Fruit fly (Drosophila melanogaster): Measurements from ENCODE around the gene Sgs8.
A peak's percentile ranks its signal among the peaks of the same experiment; 100 is the strongest.

Sgs8 gene

DNA sequence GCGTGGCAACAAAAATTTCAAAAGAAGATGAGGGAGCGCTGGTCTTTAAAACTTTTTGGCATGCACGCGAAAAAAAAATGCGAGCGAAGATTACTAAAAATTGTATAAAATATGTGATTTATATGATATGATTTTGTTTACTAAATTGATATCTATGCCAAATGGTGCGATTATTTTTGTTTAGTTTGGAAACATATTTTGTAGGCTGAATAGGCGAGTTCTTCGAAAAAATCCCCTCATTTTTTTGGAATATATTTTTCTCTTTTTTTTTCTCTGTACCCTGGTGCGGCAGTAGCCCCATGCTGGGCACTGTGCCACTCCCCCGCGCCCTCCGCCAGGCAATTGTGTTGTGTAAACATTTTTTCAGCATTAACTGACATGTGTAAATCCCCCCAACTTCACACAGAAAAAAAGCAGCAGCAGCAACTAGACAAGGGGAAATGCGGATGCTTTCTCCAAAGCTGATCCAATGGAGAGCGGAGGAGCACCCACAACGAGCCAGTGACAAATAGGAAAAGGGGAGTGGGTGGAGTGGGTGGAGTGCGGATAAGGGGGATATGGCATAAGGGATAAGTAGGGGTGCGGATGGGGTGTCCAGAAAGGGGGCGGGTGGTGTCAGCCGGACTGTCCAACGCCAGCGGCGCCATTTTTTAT lies 23.1 kb downstream of the Sgs8 start (continued):
- TF ChIP-seq vvl (GFP tag; IDR thresholded peaks at IDR 0.05): peak; percentile 31; the same call in 1 of the 2 replicates
- TF ChIP-seq sna (GFP tag; IDR thresholded peaks at IDR 0.05; ENCODE audit: partially characterized antibody): no peak
- peak; percentile 67; the same call in 1 of the 2 replicates for TF ChIP-seq crol (GFP tag; IDR thresholded peaks at IDR 0.05)
- no peak for TF ChIP-seq D (optimal IDR thresholded peaks at IDR 0.05)
- peak; percentile 36 for TF ChIP-seq D (GFP tag; optimal IDR thresholded peaks at IDR 0.05)
- no peak for TF ChIP-seq Fer3 (tag; optimal IDR thresholded peaks at IDR 0.05)
- TF ChIP-seq tll (GFP tag; optimal IDR thresholded peaks at IDR 0.05): no peak
- peak; percentile 44 for TF ChIP-seq Sox102F (GFP tag; optimal IDR thresholded peaks at IDR 0.05)
- TF ChIP-seq ara (GFP tag; IDR thresholded peaks at IDR 0.05): no peak; the same call in 1 of the 2 replicates
- no peak for TF ChIP-seq C15 (GFP tag; IDR thresholded peaks at IDR 0.05)
- TF ChIP-seq CG10267 (tag; optimal IDR thresholded peaks at IDR 0.05): peak; percentile 28
- TF ChIP-seq Sin3A (optimal IDR thresholded peaks at IDR 0.05): no peak
- peak; percentile 4 for TF ChIP-seq lab (GFP tag; optimal IDR thresholded peaks at IDR 0.05)
- TF ChIP-seq Rx (GFP tag; IDR thresholded peaks at IDR 0.05): peak; percentile 10; the same call in 1 of the 2 replicates
- peak; percentile 25 for TF ChIP-seq Six4 (GFP tag; optimal IDR thresholded peaks at IDR 0.05)
- TF ChIP-seq Dfd (GFP tag; optimal IDR thresholded peaks at IDR 0.05): no peak
- TF ChIP-seq gce (GFP tag; IDR thresholded peaks at IDR 0.05): 0 out of 3 replicates have a peak, but pooled peaks have one; percentile 21
- peak; percentile 55 for TF ChIP-seq CG31441 (GFP tag; IDR thresholded peaks at IDR 0.05)
- no peak for TF ChIP-seq dpn (GFP tag; optimal IDR thresholded peaks at IDR 0.05)
- peak; percentile 40 for TF ChIP-seq CG18262 (tag; optimal IDR thresholded peaks at IDR 0.05)
- peak; percentile 14 for TF ChIP-seq Xbp1 (GFP tag; optimal IDR thresholded peaks at IDR 0.05)
- TF ChIP-seq Camta (GFP tag; optimal IDR thresholded peaks at IDR 0.05): peak; percentile 3
- 0 out of 3 replicates have a peak, but pooled peaks have one; percentile 11 for TF ChIP-seq CG2199 (GFP tag; IDR thresholded peaks at IDR 0.05)
- no peak for TF ChIP-seq trem (tag; optimal IDR thresholded peaks at IDR 0.05)
- peak; percentile 5 for TF ChIP-seq Max (GFP tag; optimal IDR thresholded peaks at IDR 0.05)
- TF ChIP-seq Mes4 (GFP tag; optimal IDR thresholded peaks at IDR 0.05): no peak
- TF ChIP-seq CG9215 (GFP tag; IDR thresholded peaks at IDR 0.05): no peak
- 0 out of 2 replicates have a peak, but pooled peaks have one; percentile 22 for TF ChIP-seq E2f1 (GFP tag; IDR thresholded peaks at IDR 0.05)
- no peak for TF ChIP-seq CG13624 (GFP tag; optimal IDR thresholded peaks at IDR 0.05)
- no peak for TF ChIP-seq CoRest (tag; optimal IDR thresholded peaks at IDR 0.05)
- peak; percentile 17 for TF ChIP-seq CG2712 (tag; optimal IDR thresholded peaks at IDR 0.05)
- peak; percentile 12 for TF ChIP-seq CG1529 (GFP tag; optimal IDR thresholded peaks at IDR 0.05)
- TF ChIP-seq twi (tag; optimal IDR thresholded peaks at IDR 0.05): peak; percentile 14
- TF ChIP-seq rib (GFP tag; IDR thresholded peaks at IDR 0.05): no peak
- TF ChIP-seq Lpt (GFP tag; optimal IDR thresholded peaks at IDR 0.05): no peak
- no peak for TF ChIP-seq sc (optimal IDR thresholded peaks at IDR 0.05)
- TF ChIP-seq sc (GFP tag; optimal IDR thresholded peaks at IDR 0.05): peak; percentile 7
- TF ChIP-seq eve (GFP tag; optimal IDR thresholded peaks at IDR 0.05): no peak
- no peak for TF ChIP-seq slbo (GFP tag; IDR thresholded peaks at IDR 0.05)
- TF ChIP-seq CG15514 (GFP tag; optimal IDR thresholded peaks at IDR 0.05): no peak
- TF ChIP-seq ems (GFP tag; optimal IDR thresholded peaks at IDR 0.05): peak; percentile 13
- TF ChIP-seq CG8924 (tag; optimal IDR thresholded peaks at IDR 0.05): no peak
- no peak for TF ChIP-seq CrebB (tag; optimal IDR thresholded peaks at IDR 0.05)
- no peak for TF ChIP-seq sens-2 (GFP tag; IDR thresholded peaks at IDR 0.05)
- no peak for TF ChIP-seq GATAe (GFP tag; conservative IDR thresholded peaks at IDR 0.05)
- TF ChIP-seq CG5180 (GFP tag; optimal IDR thresholded peaks at IDR 0.05): no peak
- TF ChIP-seq az2 (GFP tag; optimal IDR thresholded peaks at IDR 0.05): peak; percentile 40
- TF ChIP-seq D19A (tag; optimal IDR thresholded peaks at IDR 0.05): peak; percentile 18
- TF ChIP-seq chif (GFP tag; optimal IDR thresholded peaks at IDR 0.05): no peak
- peak in 1 of 2 experiments; percentile 44 for TF ChIP-seq bsh (GFP tag; optimal IDR thresholded peaks at IDR 0.05)
- TF ChIP-seq dmrt11E (tag; optimal IDR thresholded peaks at IDR 0.05): peak; percentile 26
